Fruit fly (Drosophila melanogaster) whole organism, prepupa: ENCODE measurements around the gene Lint-1.

Source experiments
- Blimp-1 ChIP-seq: fragments of 200-800 bp; sonication (Bioruptor generic); optimal IDR thresholded peaks from 3 replicates; lab custom pipeline; 2017; ENCODE audit warnings: missing biosample characterization, missing genetic modification characterization, mild to moderate bottlenecking, moderate library complexity, missing genetic modification reagents
- CG16779 ChIP-seq: fragments of 200-800 bp; sonication (Bioruptor generic); optimal IDR thresholded peaks from 3 replicates; lab custom pipeline; 2017; ENCODE audit warnings: missing biosample characterization, mild to moderate bottlenecking, missing genetic modification characterization
- Eip78C ChIP-seq: fragments of 200-800 bp; sonication (Bioruptor generic); peaks from one replicate; lab custom pipeline; 2016; ENCODE audit warnings: missing biosample characterization, missing genetic modification characterization

dm6 chrX:11143820-11144219 is 5.3 kb upstream of the Lint-1 start, which contains the start of gene CG15201:
- TF ChIP-seq Blimp-1 (GFP tag; lab: Kevin White, UChicago) (no peak), Eip78C (GFP tag; lab: Kevin White, UChicago) (no peak), CG16779 (tag; lab: Kevin White, UChicago) (no peak)
